Fruit fly (Drosophila melanogaster) whole organism, prepupa: ENCODE results near the gene Pdi.

ENCODE experiments used
- Blimp-1 ChIP-seq: fragments of 200-800 bp; sonication (Bioruptor generic); optimal IDR thresholded peaks from 3 replicates; lab custom pipeline; 2017; ENCODE audit warnings: missing biosample characterization, missing genetic modification characterization, mild to moderate bottlenecking, moderate library complexity, missing genetic modification reagents
- CG10631 ChIP-seq: fragments of 200-800 bp; sonication (Bioruptor generic); optimal IDR thresholded peaks from 2 replicates; lab custom pipeline; 2016; ENCODE audit warnings: missing biosample characterization, missing genetic modification characterization
- CG10669 ChIP-seq: fragments of 200-800 bp; sonication (Bioruptor generic); optimal IDR thresholded peaks from 3 replicates; lab custom pipeline; 2018; ENCODE audit warnings: missing biosample characterization, mild to moderate bottlenecking, missing genetic modification characterization, moderate library complexity
- CG11294 ChIP-seq: fragments of 200-800 bp; sonication (Bioruptor generic); IDR thresholded peaks from 2 replicates; pipeline ENCODE4 v1.3.6; 2022; ENCODE audit warnings: missing biosample characterization, missing genetic modification characterization
- CG15336 ChIP-seq: fragments of 200-800 bp; sonication (Bioruptor generic); IDR thresholded peaks from 2 replicates; pipeline ENCODE4 v1.3.6; 2022; ENCODE audit warnings: missing biosample characterization, missing genetic modification characterization
- CG1621 ChIP-seq: fragments of 200-800 bp; sonication (Bioruptor generic); optimal IDR thresholded peaks from 3 replicates; lab custom pipeline; 2018; ENCODE audit warnings: missing biosample characterization, mild to moderate bottlenecking, missing genetic modification characterization
- CG3032 ChIP-seq: fragments of 200-800 bp; optimal IDR thresholded peaks from 2 replicates; lab custom pipeline; 2019; ENCODE audit warnings: missing biosample characterization, mild to moderate bottlenecking, missing genetic modification characterization, moderate library complexity
- CG31627 ChIP-seq: fragments of 200-800 bp; sonication (Bioruptor generic); optimal IDR thresholded peaks from 3 replicates; lab custom pipeline; 2016; ENCODE audit warnings: missing biosample characterization, missing genetic modification characterization
- CG34406 ChIP-seq: fragments of 200-800 bp; sonication (Bioruptor generic); optimal IDR thresholded peaks from 3 replicates; lab custom pipeline; 2016; ENCODE audit warnings: missing biosample characterization, missing genetic modification characterization
- CG3919 ChIP-seq: fragments of 200-800 bp; sonication (Bioruptor generic); optimal IDR thresholded peaks from 3 replicates; lab custom pipeline; 2016; ENCODE audit warnings: missing biosample characterization, missing genetic modification characterization
- CG4318 ChIP-seq: fragments of 200-800 bp; sonication (Bioruptor generic); optimal IDR thresholded peaks from 3 replicates; lab custom pipeline; 2017; ENCODE audit warnings: missing biosample characterization, mild to moderate bottlenecking, missing genetic modification characterization
- CG6163 ChIP-seq: fragments of 200-800 bp; sonication (Bioruptor generic); IDR thresholded peaks from 3 replicates; pipeline ENCODE4 v1.3.6; 2022; ENCODE audit warnings: missing biosample characterization, missing genetic modification characterization
- CG6276 ChIP-seq: fragments of 200-800 bp; sonication (Bioruptor generic); optimal IDR thresholded peaks from 2 replicates; lab custom pipeline; 2017; ENCODE audit warnings: missing biosample characterization, mild to moderate bottlenecking, missing genetic modification characterization
- CG6792 ChIP-seq: fragments of 200-800 bp; sonication (Bioruptor generic); optimal IDR thresholded peaks from 3 replicates; lab custom pipeline; 2016; ENCODE audit warnings: missing biosample characterization, missing genetic modification characterization
- CG6808 ChIP-seq: fragments of 200-800 bp; sonication (Bioruptor generic); optimal IDR thresholded peaks from 3 replicates; lab custom pipeline; 2017; ENCODE audit warnings: missing biosample characterization, missing genetic modification characterization, mild to moderate bottlenecking, moderate library complexity, missing genetic modification reagents
- CG6854 ChIP-seq: fragments of 200-800 bp; sonication (Bioruptor generic); optimal IDR thresholded peaks from 2 replicates; lab custom pipeline; 2017; ENCODE audit warnings: missing biosample characterization, mild to moderate bottlenecking, missing genetic modification characterization
- CG7368 ChIP-seq: fragments of 200-800 bp; sonication (Bioruptor generic); optimal IDR thresholded peaks from 3 replicates; lab custom pipeline; 2016; ENCODE audit warnings: missing biosample characterization, missing genetic modification characterization
- CG8119 ChIP-seq: fragments of 200-800 bp; sonication (Bioruptor generic); IDR thresholded peaks from 3 replicates; pipeline ENCODE4 v1.3.6; 2022; ENCODE audit warnings: missing biosample characterization, missing genetic modification characterization
- CG8319 ChIP-seq: fragments of 200-800 bp; sonication (Bioruptor generic); optimal IDR thresholded peaks from 3 replicates; lab custom pipeline; 2016; ENCODE audit warnings: missing biosample characterization, missing genetic modification characterization
- CG9139 ChIP-seq: fragments of 200-800 bp; sonication (Bioruptor generic); optimal IDR thresholded peaks from 3 replicates; lab custom pipeline; 2017; ENCODE audit warnings: missing biosample characterization, mild to moderate bottlenecking, missing genetic modification characterization
- Eip75B ChIP-seq: fragments of 200-800 bp; sonication (Bioruptor generic); optimal IDR thresholded peaks from 3 replicates; lab custom pipeline; 2016; ENCODE audit warnings: missing biosample characterization, missing genetic modification characterization
- Eip78C ChIP-seq: fragments of 200-800 bp; sonication (Bioruptor generic); peaks from one replicate; lab custom pipeline; 2016; ENCODE audit warnings: missing biosample characterization, missing genetic modification characterization
- Eip93F ChIP-seq: fragments of 200-800 bp; sonication (Bioruptor generic); optimal IDR thresholded peaks from 2 replicates; lab custom pipeline; 2016; ENCODE audit warnings: missing biosample characterization, mild to moderate bottlenecking, missing genetic modification characterization
- Ets21C ChIP-seq: fragments of 200-800 bp; sonication (Bioruptor generic); optimal IDR thresholded peaks from 3 replicates; lab custom pipeline; 2016; ENCODE audit warnings: missing biosample characterization, missing genetic modification characterization
- Ets96B ChIP-seq: fragments of 200-800 bp; optimal IDR thresholded peaks from 2 replicates; lab custom pipeline; 2019; ENCODE audit warnings: missing biosample characterization, mild to moderate bottlenecking, missing genetic modification characterization, moderate library complexity
- Hr38 ChIP-seq: sonication (Bioruptor generic); optimal IDR thresholded peaks from 2 replicates; lab custom pipeline; 2016; ENCODE audit warnings: missing biosample characterization, missing genetic modification characterization
- Hr39 ChIP-seq: fragments of 200-800 bp; sonication (Bioruptor generic); optimal IDR thresholded peaks from 2 replicates; lab custom pipeline; 2016; ENCODE audit warnings: missing biosample characterization, missing genetic modification characterization
- Hr4 ChIP-seq: fragments of 200-800 bp; sonication (Bioruptor generic); optimal IDR thresholded peaks from 3 replicates; lab custom pipeline; 2016; ENCODE audit warnings: missing biosample characterization, missing genetic modification characterization
- Lpt ChIP-seq: fragments of 200-800 bp; sonication (Bioruptor generic); optimal IDR thresholded peaks from 3 replicates; lab custom pipeline; 2016; ENCODE audit warnings: missing biosample characterization, missing genetic modification characterization
- Met ChIP-seq: fragments of 200-800 bp; sonication (Bioruptor generic); optimal IDR thresholded peaks from 3 replicates; lab custom pipeline; 2016; ENCODE audit warnings: missing biosample characterization, missing genetic modification characterization
- Smox ChIP-seq: fragments of 200-800 bp; sonication (Bioruptor generic); optimal IDR thresholded peaks from 3 replicates; lab custom pipeline; 2016; ENCODE audit warnings: missing biosample characterization, missing genetic modification characterization
- Sox102F ChIP-seq: fragments of 200-800 bp; sonication (Bioruptor generic); optimal IDR thresholded peaks from 2 replicates; lab custom pipeline; 2016; ENCODE audit warnings: missing biosample characterization, mild to moderate bottlenecking, missing genetic modification characterization
- Sox14 ChIP-seq: fragments of 200-800 bp; sonication (Bioruptor generic); optimal IDR thresholded peaks from 3 replicates; lab custom pipeline; 2016; ENCODE audit warnings: missing biosample characterization, missing genetic modification characterization
- Sox15 ChIP-seq: fragments of 200-800 bp; sonication (Bioruptor generic); optimal IDR thresholded peaks from 3 replicates; lab custom pipeline; 2016; ENCODE audit warnings: missing biosample characterization, missing genetic modification characterization
- achi ChIP-seq: fragments of 200-800 bp; sonication (Bioruptor generic); optimal IDR thresholded peaks from 3 replicates; lab custom pipeline; 2016; ENCODE audit warnings: missing biosample characterization, missing genetic modification characterization
- acj6 ChIP-seq: fragments of 200-800 bp; sonication (Bioruptor generic); optimal IDR thresholded peaks from 3 replicates; lab custom pipeline; 2016; ENCODE audit warnings: missing biosample characterization, missing genetic modification characterization
- cyc ChIP-seq: fragments of 200-800 bp; sonication (Bioruptor generic); optimal IDR thresholded peaks from 3 replicates; lab custom pipeline; 2016; ENCODE audit warnings: missing biosample characterization, missing genetic modification characterization
- dsx ChIP-seq: fragments of 200-800 bp; optimal IDR thresholded peaks from 3 replicates; lab custom pipeline; 2019; ENCODE audit warnings: missing biosample characterization, mild to moderate bottlenecking, missing genetic modification characterization, moderate library complexity; ENCODE audit not compliant: poor library complexity, severe bottlenecking
- eg ChIP-seq: fragments of 200-800 bp; sonication (Bioruptor generic); IDR thresholded peaks from 3 replicates; pipeline ENCODE4 v1.3.6; 2022; ENCODE audit warnings: missing biosample characterization, missing genetic modification characterization
- esn ChIP-seq: fragments of 200-800 bp; sonication (Bioruptor generic); optimal IDR thresholded peaks from 2 replicates; lab custom pipeline; 2016; ENCODE audit warnings: missing biosample characterization, mild to moderate bottlenecking, missing genetic modification characterization, moderate library complexity
- fd59A ChIP-seq: fragments of 200-800 bp; sonication (Bioruptor generic); optimal IDR thresholded peaks from 2 replicates; lab custom pipeline; 2017; ENCODE audit warnings: missing biosample characterization, mild to moderate bottlenecking, missing genetic modification characterization, missing genetic modification reagents
- fd85E ChIP-seq: fragments of 200-800 bp; sonication (Bioruptor generic); optimal IDR thresholded peaks from 3 replicates; lab custom pipeline; 2016; ENCODE audit warnings: missing biosample characterization, missing genetic modification characterization
- fkh ChIP-seq: fragments of 200-800 bp; sonication (Bioruptor generic); optimal IDR thresholded peaks from 3 replicates; lab custom pipeline; 2017; ENCODE audit warnings: missing biosample characterization, mild to moderate bottlenecking, missing genetic modification characterization, moderate library complexity
- lz ChIP-seq: fragments of 200-800 bp; sonication (Bioruptor generic); optimal IDR thresholded peaks from 3 replicates; lab custom pipeline; 2016; ENCODE audit warnings: missing biosample characterization, missing genetic modification characterization
- net ChIP-seq: fragments of 200-800 bp; sonication (Bioruptor generic); optimal IDR thresholded peaks from 3 replicates; lab custom pipeline; 2016; ENCODE audit warnings: missing biosample characterization, missing genetic modification characterization
- pdm3 ChIP-seq: fragments of 200-800 bp; sonication (Bioruptor generic); optimal IDR thresholded peaks from 3 replicates; lab custom pipeline; 2016; ENCODE audit warnings: missing biosample characterization, missing genetic modification characterization
- salr ChIP-seq, 2 experiments: fragments of 200-800 bp; sonication (Bioruptor generic); optimal IDR thresholded peaks; 3 replicates each; lab custom pipeline; 2016 to 2018; ENCODE audit warnings: missing biosample characterization in 2 of 2, missing genetic modification characterization in 2 of 2, mild to moderate bottlenecking in 1 of 2
- spab ChIP-seq: fragments of 200-800 bp; sonication (Bioruptor generic); optimal IDR thresholded peaks from 2 replicates; lab custom pipeline; 2017; ENCODE audit warnings: missing biosample characterization, mild to moderate bottlenecking, missing genetic modification characterization, missing genetic modification reagents
- ss ChIP-seq, 2 experiments: fragments of 200-800 bp; sonication (Bioruptor generic); optimal IDR thresholded peaks; 2 replicates in 1 of 2; 3 replicates in 1 of 2; lab custom pipeline; 2017 to 2018; ENCODE audit warnings: mild to moderate bottlenecking in 2 of 2, missing biosample characterization in 2 of 2, missing genetic modification characterization in 2 of 2, moderate library complexity in 1 of 2
- svp ChIP-seq: fragments of 200-800 bp; sonication (Bioruptor generic); peaks from one replicate; lab custom pipeline; 2016; ENCODE audit warnings: missing biosample characterization, missing genetic modification characterization
- topi ChIP-seq: fragments of 200-800 bp; sonication (Bioruptor generic); optimal IDR thresholded peaks from 3 replicates; lab custom pipeline; 2016; ENCODE audit warnings: missing biosample characterization, missing genetic modification characterization

Pdi gene

DNA sequence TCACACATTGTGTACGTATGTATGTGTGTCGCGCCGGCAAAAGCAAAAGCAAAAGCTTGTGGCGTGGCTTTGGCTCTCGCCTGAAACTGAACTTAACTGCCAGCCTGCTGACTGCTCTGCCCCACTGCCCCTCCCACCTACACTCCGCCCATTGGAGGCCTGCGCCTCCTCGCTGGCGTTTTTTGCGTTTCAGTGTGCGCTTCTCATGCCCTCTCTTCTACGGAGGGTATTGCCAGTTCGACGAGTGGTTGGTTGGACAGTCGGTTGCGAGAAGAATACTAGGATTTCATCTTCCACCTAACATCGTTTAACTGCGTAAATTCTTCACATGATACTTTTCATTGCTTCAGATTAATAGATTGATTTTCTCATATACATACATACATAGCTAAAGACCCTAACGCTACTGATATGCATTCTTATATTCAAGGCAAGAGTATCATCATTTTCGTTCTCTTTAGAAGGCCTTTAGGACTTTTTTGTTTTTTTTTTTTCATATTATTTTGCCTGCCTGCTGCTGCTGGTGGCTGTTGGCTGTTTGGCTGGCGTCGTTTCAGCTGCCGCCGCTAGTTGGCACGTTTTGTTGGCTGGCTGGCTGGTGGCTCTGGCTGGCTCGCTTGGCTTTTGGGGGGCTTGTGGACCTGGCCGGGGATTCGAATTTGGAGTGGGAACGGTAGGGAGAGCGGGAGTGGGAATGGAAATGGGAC, 37.6 kb downstream of the Pdi start:
- peak; percentile 96 for TF ChIP-seq CG31627
- no peak for TF ChIP-seq fkh (GFP tag; lab: Kevin White, UChicago)
- peak; percentile 95 for TF ChIP-seq lz (GFP tag; lab: Kevin White, UChicago)
- TF ChIP-seq CG15336 (GFP tag; lab: Robert Waterston, UW), result peak; percentile 94
- peak; percentile 93 for TF ChIP-seq CG4318
- TF ChIP-seq Hr4, result peak; percentile 97
- peak; percentile 92 for TF ChIP-seq CG34406
- TF ChIP-seq Hr39 (GFP tag; lab: Kevin White, UChicago), result peak; percentile 95
- TF ChIP-seq svp (GFP tag; lab: Kevin White, UChicago), result peak; percentile 96
- TF ChIP-seq Blimp-1 (GFP tag; lab: Kevin White, UChicago), result no peak
- peak; percentile 92 for TF ChIP-seq Smox (GFP tag; lab: Kevin White, UChicago)
- peak; percentile 93 for TF ChIP-seq CG6792
- TF ChIP-seq achi (GFP tag; lab: Kevin White, UChicago), result peak; percentile 92
- peak; percentile 86 for TF ChIP-seq eg (GFP tag; lab: Robert Waterston, UW)
- TF ChIP-seq CG3032 (tag; lab: Kevin White, UChicago), result peak; percentile 90
- TF ChIP-seq CG6808, result peak; percentile 91
- TF ChIP-seq cyc (GFP tag; lab: Kevin White, UChicago), result peak; percentile 92
- TF ChIP-seq fd85E (GFP tag; lab: Kevin White, UChicago), result peak; percentile 57
- TF ChIP-seq CG10631, result peak; percentile 91
- peak; percentile 83 for TF ChIP-seq CG11294 (GFP tag; lab: Robert Waterston, UW)
- peak; percentile 93 for TF ChIP-seq topi (GFP tag; lab: Kevin White, UChicago)
- TF ChIP-seq CG10669 (GFP tag; lab: Kevin White, UChicago), result peak; percentile 87
- peak; percentile 87 for TF ChIP-seq dsx (GFP tag; lab: Kevin White, UChicago)
- TF ChIP-seq salr (GFP tag; optimal IDR thresholded peaks at IDR 0.05; lab: Kevin White, UChicago), result peak; percentile 78 to 90
- TF ChIP-seq acj6 (GFP tag; lab: Kevin White, UChicago), result peak; percentile 94
- TF ChIP-seq Eip78C (GFP tag; lab: Kevin White, UChicago), result peak; percentile 99
- TF ChIP-seq ss (GFP tag; optimal IDR thresholded peaks at IDR 0.05; lab: Kevin White, UChicago), result peak; percentile 68 to 92
- TF ChIP-seq net (GFP tag; lab: Kevin White, UChicago), result peak; percentile 91
- TF ChIP-seq Hr38 (GFP tag; lab: Kevin White, UChicago), result peak; percentile 17
- TF ChIP-seq CG6854 (GFP tag; lab: Kevin White, UChicago), result peak; percentile 100
- TF ChIP-seq Lpt (GFP tag; lab: Kevin White, UChicago), result peak; percentile 79
- TF ChIP-seq Sox102F (GFP tag; lab: Kevin White, UChicago), result peak; percentile 95
- peak; percentile 73 for TF ChIP-seq CG7368 (GFP tag; lab: Kevin White, UChicago)
- TF ChIP-seq CG6163, result peak; percentile 84
- peak; percentile 90 for TF ChIP-seq Ets96B (tag; lab: Kevin White, UChicago)
- peak; percentile 80 for TF ChIP-seq CG8319 (GFP tag; lab: Kevin White, UChicago)
- peak; percentile 87 for TF ChIP-seq CG6276 (GFP tag; lab: Kevin White, UChicago)
- peak; percentile 93 for TF ChIP-seq Sox15 (GFP tag; lab: Kevin White, UChicago)
- TF ChIP-seq Eip93F (GFP tag; lab: Kevin White, UChicago), result peak; percentile 88
- TF ChIP-seq esn (GFP tag; lab: Kevin White, UChicago), result peak; percentile 95
- TF ChIP-seq Ets21C, result peak; percentile 92
- peak; percentile 95 for TF ChIP-seq CG8119
- peak; percentile 92 for TF ChIP-seq Eip75B (GFP tag; lab: Kevin White, UChicago)
- peak; percentile 65 for TF ChIP-seq CG9139 (GFP tag; lab: Kevin White, UChicago)
- peak; percentile 85 for TF ChIP-seq spab (GFP tag; lab: Kevin White, UChicago)
- TF ChIP-seq Sox14 (GFP tag; lab: Kevin White, UChicago), result peak; percentile 95
- TF ChIP-seq CG1621 (tag; lab: Kevin White, UChicago), result peak; percentile 85
- peak; percentile 95 for TF ChIP-seq pdm3 (GFP tag; lab: Kevin White, UChicago)
- peak; percentile 91 for TF ChIP-seq fd59A (GFP tag; lab: Kevin White, UChicago)
- peak; percentile 95 for TF ChIP-seq Met (GFP tag; lab: Kevin White, UChicago)
- peak; percentile 89 for TF ChIP-seq CG3919 (GFP tag; lab: Kevin White, UChicago)
